Fruit fly (Drosophila melanogaster): ENCODE results near the gene CG5250.

The CG5250 gene

DNA sequence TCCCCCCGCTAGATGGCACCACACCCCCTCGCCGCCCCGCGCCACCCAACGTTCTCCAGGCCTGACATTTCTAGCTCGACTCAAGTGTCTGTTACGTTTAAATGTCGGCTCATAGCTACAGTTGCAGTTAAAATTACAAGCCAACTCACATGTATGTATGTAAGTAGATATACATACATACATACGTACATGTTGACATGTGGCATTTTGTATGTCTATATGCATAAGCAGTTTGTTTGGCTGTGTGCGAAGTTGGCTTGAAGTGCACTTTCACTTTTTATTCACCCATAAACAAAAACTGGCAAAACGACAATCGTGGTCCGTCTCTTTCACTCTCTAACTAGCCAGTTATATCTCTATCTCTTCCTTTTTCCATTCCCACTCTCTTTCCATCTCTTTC lies 46.2 kb downstream of the CG5250 start (continued):
- TF ChIP-seq sens (GFP tag) (peak; percentile 63), Blimp-1 (GFP tag; optimal IDR thresholded peaks at IDR 0.05) (peak; percentile 92)

DNA sequence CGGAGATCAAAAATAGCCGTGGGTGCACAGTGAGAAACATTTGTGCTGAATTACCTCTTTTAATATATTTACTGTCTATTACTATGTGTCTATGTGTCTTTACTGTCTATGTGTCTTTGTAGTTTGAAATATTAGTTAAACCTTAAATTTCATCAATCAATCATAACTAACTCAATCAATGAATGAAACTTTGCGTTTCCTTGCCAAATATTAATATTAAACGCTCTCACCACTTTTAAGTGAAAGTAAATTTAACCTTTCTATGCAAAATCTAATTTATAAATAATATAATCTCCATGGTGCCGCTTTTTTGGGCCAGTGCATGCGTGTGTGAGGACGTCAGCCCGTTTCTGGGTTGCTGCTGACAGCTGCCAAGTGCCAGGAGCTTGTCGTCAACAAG lies 47.9 kb downstream of the CG5250 start:
- TF ChIP-seq CG15696 (tag; optimal IDR thresholded peaks at IDR 0.05): no peak
- TF ChIP-seq CG31441 (GFP tag; IDR thresholded peaks at IDR 0.05): 0 out of 2 replicates have a peak, but pooled peaks have one; percentile 23
- TF ChIP-seq CG18599 (GFP tag; optimal IDR thresholded peaks at IDR 0.05): peak; percentile 31
- TF ChIP-seq CG17568 (GFP tag; optimal IDR thresholded peaks at IDR 0.05): no peak
- peak; percentile 5 for TF ChIP-seq tin (GFP tag; optimal IDR thresholded peaks at IDR 0.05)
- peak; percentile 17 for TF ChIP-seq bcd (GFP tag; optimal IDR thresholded peaks at IDR 0.05)
- TF ChIP-seq CG17361 (GFP tag; IDR thresholded peaks at IDR 0.05): peak; percentile 35; the same call in 1 of the 3 replicates
- TF ChIP-seq CG4820 (GFP tag; optimal IDR thresholded peaks at IDR 0.05): no peak
- peak; percentile 28 for TF ChIP-seq CG12391 (tag; optimal IDR thresholded peaks at IDR 0.05)
- no peak for TF ChIP-seq unc-4 (GFP tag; IDR thresholded peaks at IDR 0.05; ENCODE audit: partially characterized antibody)
- TF ChIP-seq Xbp1 (GFP tag; optimal IDR thresholded peaks at IDR 0.05): peak; percentile 10
- TF ChIP-seq H2.0 (GFP tag; IDR thresholded peaks at IDR 0.05): no peak
- TF ChIP-seq CoRest (tag; optimal IDR thresholded peaks at IDR 0.05): peak; percentile 30
- TF ChIP-seq Mad (GFP tag; optimal IDR thresholded peaks at IDR 0.05): peak; percentile 8
- TF ChIP-seq CG8388 (GFP tag; optimal IDR thresholded peaks at IDR 0.05): no peak
- peak; percentile 27 for TF ChIP-seq phol (tag; optimal IDR thresholded peaks at IDR 0.05)
- peak; percentile 7 for TF ChIP-seq Fer3 (tag; optimal IDR thresholded peaks at IDR 0.05)
- TF ChIP-seq nmo (GFP tag; optimal IDR thresholded peaks at IDR 0.05): peak; percentile 10
- TF ChIP-seq Med (GFP tag): peak; percentile 63
- no peak for TF ChIP-seq CG30020 (tag; optimal IDR thresholded peaks at IDR 0.05)
- TF ChIP-seq chn (GFP tag; optimal IDR thresholded peaks at IDR 0.05): no peak
- peak; percentile 46 for TF ChIP-seq CG7839 (tag; optimal IDR thresholded peaks at IDR 0.05)
- TF ChIP-seq lilli (GFP tag; optimal IDR thresholded peaks at IDR 0.05): peak; percentile 7
- no peak for TF ChIP-seq CG7928 (GFP tag; optimal IDR thresholded peaks at IDR 0.05)
- TF ChIP-seq CG11085 (GFP tag; IDR thresholded peaks at IDR 0.05): no peak
- TF ChIP-seq tio (GFP tag; optimal IDR thresholded peaks at IDR 0.05): no peak
- TF ChIP-seq Gsc (GFP tag; IDR thresholded peaks at IDR 0.05): no peak
- TF ChIP-seq p53 (GFP tag; optimal IDR thresholded peaks at IDR 0.05): no peak
- TF ChIP-seq CG17359 (tag; optimal IDR thresholded peaks at IDR 0.05): peak; percentile 36
- TF ChIP-seq ttk (GFP tag; IDR thresholded peaks at IDR 0.05): 0 out of 2 replicates have a peak, but pooled peaks have one; percentile 6
- TF ChIP-seq Fer1 (GFP tag; optimal IDR thresholded peaks at IDR 0.05): peak; percentile 17
- peak; percentile 56 for TF ChIP-seq CG15269 (tag; optimal IDR thresholded peaks at IDR 0.05)
- TF ChIP-seq dmrt99B (tag; optimal IDR thresholded peaks at IDR 0.05): peak; percentile 64
- peak; percentile 16 for TF ChIP-seq CG9817 (tag; optimal IDR thresholded peaks at IDR 0.05)
- TF ChIP-seq hkb (optimal IDR thresholded peaks at IDR 0.05): no peak
- peak; percentile 47 for TF ChIP-seq hkb (GFP tag; IDR thresholded peaks at IDR 0.05)
- peak in 1 of 2 experiments; percentile 66 for TF ChIP-seq Hr51 (GFP tag; optimal IDR thresholded peaks at IDR 0.05)
- TF ChIP-seq sens (GFP tag): peak; percentile 81
- TF ChIP-seq CG13424 (tag; optimal IDR thresholded peaks at IDR 0.05): peak; percentile 28
- no peak for TF ChIP-seq gro (GFP tag; optimal IDR thresholded peaks at IDR 0.05)
- peak in 1 of 2 experiments; percentile 49 for TF ChIP-seq eve (GFP tag; optimal IDR thresholded peaks at IDR 0.05)
- peak; percentile 12 for TF ChIP-seq CG2120 (GFP tag; optimal IDR thresholded peaks at IDR 0.05)
- no peak for TF ChIP-seq CG17186 (GFP tag; optimal IDR thresholded peaks at IDR 0.05)
- peak; percentile 20 for TF ChIP-seq Oli (tag; optimal IDR thresholded peaks at IDR 0.05)
- TF ChIP-seq CG14441 (GFP tag; IDR thresholded peaks at IDR 0.05): 0 out of 2 replicates have a peak, but pooled peaks have one; percentile 16
- TF ChIP-seq CG2678 (tag; optimal IDR thresholded peaks at IDR 0.05): peak; percentile 50
- TF ChIP-seq CG12659 (GFP tag; optimal IDR thresholded peaks at IDR 0.05): peak; percentile 36
